Worm (Caenorhabditis elegans) whole organism, early embryonic: ENCODE results near the gene Y11D7A.8.

Experiments
- ama-1 ChIP-seq: fragments of 150-350 bp; optimal IDR thresholded peaks from 2 replicates; lab custom pipeline; 2014
- pes-1 ChIP-seq: fragments of 200-800 bp; sonication (Bioruptor generic); IDR thresholded peaks from 2 replicates; pipeline ENCODE4 v1.3.6; 2022; ENCODE audit warnings: missing genetic modification reagents, missing genetic modification characterization, missing compliant biosample characterization
- tbx-11 ChIP-seq: fragments of 200-800 bp; sonication (Bioruptor generic); IDR thresholded peaks from 2 replicates; pipeline ENCODE4 v1.3.6; 2022; ENCODE audit warnings: missing genetic modification characterization, missing compliant biosample characterization
- tbx-37 ChIP-seq: fragments of 200-800 bp; sonication (Bioruptor generic); conservative IDR thresholded peaks from 2 replicates; pipeline ENCODE4 v1.3.6; 2022; ENCODE audit warnings: missing genetic modification reagents, missing genetic modification characterization, missing compliant biosample characterization

- TF ChIP-seq tbx-11 (no peak), tbx-37 (GFP tag; lab: Robert Waterston, UW) (no peak), ama-1 (lab: Kevin White, UChicago) (no peak), pes-1 (no peak)
Measured at ce11 chrIV:9260826-9261225, 9.6 kb downstream of the Y11D7A.8 start.
